Worm (Caenorhabditis elegans) whole organism, L4 larva: ENCODE data around the gene pho-14.

ENCODE experiments used
- ZK546.5 ChIP-seq, 2 experiments: sonication (generic microtip); optimal IDR thresholded peaks; 2 replicates each; lab custom pipeline; 2017; ENCODE audit warnings: missing biosample characterization in 2 of 2, missing genetic modification characterization in 2 of 2
- ceh-20 ChIP-seq: fragments of 200-800 bp; sonication (Bioruptor generic); IDR thresholded peaks from 2 replicates; pipeline ENCODE4 v1.3.6; 2022; ENCODE audit warnings: missing genetic modification reagents, missing genetic modification characterization, missing compliant biosample characterization
- daf-12 ChIP-seq: fragments of 150-350 bp; optimal IDR thresholded peaks from 2 replicates; lab custom pipeline; 2014; ENCODE audit warnings: missing biosample characterization, missing genetic modification reagents, missing genetic modification characterization
- duxl-1 ChIP-seq: sonication (generic microtip); optimal IDR thresholded peaks from 2 replicates; lab custom pipeline; 2016; ENCODE audit warnings: mild to moderate bottlenecking, missing genetic modification characterization, moderate library complexity, missing compliant biosample characterization; ENCODE audit not compliant: poor library complexity
- lin-13 ChIP-seq: fragments of 150-350 bp; optimal IDR thresholded peaks from 2 replicates; lab custom pipeline; 2014; ENCODE audit warnings: missing biosample characterization, missing genetic modification reagents, missing genetic modification characterization
- lir-3 ChIP-seq: sonication (generic microtip); optimal IDR thresholded peaks from 2 replicates; lab custom pipeline; 2016; ENCODE audit warnings: mild to moderate bottlenecking, missing genetic modification characterization, missing compliant biosample characterization
- mdl-1 ChIP-seq, 2 experiments: fragments of 150-350 bp in 1 of 2; sonication (generic microtip) in 1 of 2; optimal IDR thresholded peaks; 2 replicates each; lab custom pipeline; 2014 to 2017; ENCODE audit warnings: missing biosample characterization in 2 of 2, missing genetic modification characterization in 2 of 2
- mep-1 ChIP-seq: fragments of 150-350 bp; sonication (generic microtip); optimal IDR thresholded peaks from 3 replicates; lab custom pipeline; 2014; ENCODE audit warnings: missing biosample characterization, missing genetic modification characterization
- mes-2 ChIP-seq: sonication (generic microtip); optimal IDR thresholded peaks from 2 replicates; lab custom pipeline; 2016; ENCODE audit warnings: missing genotype, mild to moderate bottlenecking, missing genetic modification characterization, missing compliant biosample characterization; ENCODE audit not compliant: poor library complexity, severe bottlenecking
- nhr-76 ChIP-seq: fragments of 150-350 bp; optimal IDR thresholded peaks from 2 replicates; lab custom pipeline; 2014; ENCODE audit warnings: missing biosample characterization, missing genetic modification characterization
- ztf-11 ChIP-seq: fragments of 150-350 bp; optimal IDR thresholded peaks from 2 replicates; lab custom pipeline; 2014; ENCODE audit warnings: missing biosample characterization, missing genetic modification characterization

ce11 chrII:1136485-1136884 lies 35.9 kb upstream of the pho-14 start, which contains the start of gene pod-2:
- TF ChIP-seq lir-3 (tag; lab: Kevin White, UChicago): no peak
- TF ChIP-seq nhr-76 (tag; lab: Kevin White, UChicago): no peak
- no peak for TF ChIP-seq daf-12 (tag; lab: Kevin White, UChicago)
- no peak for TF ChIP-seq ZK546.5 (tag; optimal IDR thresholded peaks at IDR 0.05; lab: Kevin White, UChicago)
- TF ChIP-seq ceh-20 (GFP tag; lab: Robert Waterston, UW): no peak
- TF ChIP-seq mdl-1 (tag; optimal IDR thresholded peaks at IDR 0.05; lab: Kevin White, UChicago): no peak
- TF ChIP-seq lin-13: no peak
- TF ChIP-seq mes-2: no peak
- TF ChIP-seq duxl-1: no peak
- TF ChIP-seq mep-1 (tag; lab: Kevin White, UChicago): no peak
- no peak for TF ChIP-seq ztf-11
